Fruit fly (Drosophila melanogaster) whole organism, embryonic: Measurements from ENCODE around the gene Eig71Ej.

Source experiments
- ATbp ChIP-seq: fragments of 200-800 bp; sonication (Bioruptor generic); optimal IDR thresholded peaks from 2 replicates; lab custom pipeline; 2017; ENCODE audit warnings: missing biosample characterization, mild to moderate bottlenecking, missing genetic modification characterization, missing genetic modification reagents
- CG10543 ChIP-seq: fragments of 200-800 bp; sonication (Bioruptor generic); optimal IDR thresholded peaks from 3 replicates; lab custom pipeline; 2017; ENCODE audit warnings: missing biosample characterization, mild to moderate bottlenecking, missing genetic modification characterization, moderate library complexity
- CG10959 ChIP-seq: fragments of 200-800 bp; sonication (Bioruptor generic); IDR thresholded peaks from 2 replicates; pipeline ENCODE4 v1.3.6; 2022; ENCODE audit warnings: missing biosample characterization, missing genetic modification characterization
- CG12299 ChIP-seq: fragments of 200-800 bp; sonication (Bioruptor generic); optimal IDR thresholded peaks from 2 replicates; lab custom pipeline; 2018; ENCODE audit warnings: missing biosample characterization, mild to moderate bottlenecking, missing genetic modification characterization
- CG13296 ChIP-seq: fragments of 200-800 bp; sonication (Bioruptor generic); optimal IDR thresholded peaks from 3 replicates; lab custom pipeline; 2018; ENCODE audit warnings: missing biosample characterization, mild to moderate bottlenecking, missing genetic modification characterization
- CG15011 ChIP-seq: fragments of 200-800 bp; sonication (Bioruptor generic); optimal IDR thresholded peaks from 3 replicates; lab custom pipeline; 2018; ENCODE audit warnings: missing biosample characterization, mild to moderate bottlenecking, missing genetic modification characterization
- CG15269 ChIP-seq: fragments of 200-800 bp; sonication (Bioruptor generic); optimal IDR thresholded peaks from 2 replicates; lab custom pipeline; 2018; ENCODE audit warnings: missing biosample characterization, mild to moderate bottlenecking, missing genetic modification characterization, moderate library complexity
- CG15514 ChIP-seq: fragments of 200-800 bp; sonication (Bioruptor generic); optimal IDR thresholded peaks from 3 replicates; lab custom pipeline; 2017; ENCODE audit warnings: missing biosample characterization, missing genetic modification characterization, mild to moderate bottlenecking, moderate library complexity, missing genetic modification reagents
- CG15601 ChIP-seq: fragments of 200-800 bp; sonication (Bioruptor generic); optimal IDR thresholded peaks from 3 replicates; lab custom pipeline; 2019; ENCODE audit warnings: missing biosample characterization, mild to moderate bottlenecking, missing genetic modification characterization, moderate library complexity
- CG16863 ChIP-seq: fragments of 200-800 bp; sonication (Bioruptor generic); optimal IDR thresholded peaks from 3 replicates; lab custom pipeline; 2016; ENCODE audit warnings: missing biosample characterization, missing genetic modification characterization
- CG17361 ChIP-seq: fragments of 200-800 bp; sonication (Bioruptor generic); IDR thresholded peaks from 3 replicates; pipeline ENCODE4 v1.3.6; 2022; ENCODE audit warnings: missing biosample characterization, missing genetic modification characterization
- CG1792 ChIP-seq: fragments of 200-800 bp; sonication (Bioruptor generic); optimal IDR thresholded peaks from 2 replicates; lab custom pipeline; 2016; ENCODE audit warnings: missing biosample characterization, missing genetic modification characterization
- CG18262 ChIP-seq: fragments of 200-800 bp; optimal IDR thresholded peaks from 3 replicates; lab custom pipeline; 2019; ENCODE audit warnings: missing biosample characterization, mild to moderate bottlenecking, missing genetic modification characterization, moderate library complexity
- CG18476 ChIP-seq: fragments of 200-800 bp; sonication (Bioruptor generic); optimal IDR thresholded peaks from 2 replicates; lab custom pipeline; 2016; ENCODE audit warnings: missing biosample characterization, mild to moderate bottlenecking, missing genetic modification characterization
- CG2120 ChIP-seq: fragments of 200-800 bp; sonication (Bioruptor generic); optimal IDR thresholded peaks from 3 replicates; lab custom pipeline; 2016; ENCODE audit warnings: missing biosample characterization, missing genetic modification characterization
- CG2202 ChIP-seq: fragments of 200-800 bp; sonication (Bioruptor generic); optimal IDR thresholded peaks from 2 replicates; lab custom pipeline; 2018; ENCODE audit warnings: missing biosample characterization, mild to moderate bottlenecking, missing genetic modification characterization
- CG2712 ChIP-seq: fragments of 200-800 bp; optimal IDR thresholded peaks from 3 replicates; lab custom pipeline; 2019; ENCODE audit warnings: missing biosample characterization, mild to moderate bottlenecking, missing genetic modification characterization, moderate library complexity
- CG30020 ChIP-seq: fragments of 200-800 bp; optimal IDR thresholded peaks from 2 replicates; lab custom pipeline; 2019; ENCODE audit warnings: missing biosample characterization, mild to moderate bottlenecking, missing genetic modification characterization, moderate library complexity
- CG31441 ChIP-seq: fragments of 200-800 bp; sonication (Bioruptor generic); IDR thresholded peaks from 2 replicates; pipeline ENCODE4 v1.3.6; 2022; ENCODE audit warnings: missing biosample characterization, missing genetic modification characterization
- CG3281 ChIP-seq: fragments of 200-800 bp; sonication (Bioruptor generic); optimal IDR thresholded peaks from 3 replicates; lab custom pipeline; 2017; ENCODE audit warnings: missing biosample characterization, mild to moderate bottlenecking, missing genetic modification characterization
- CG5180 ChIP-seq: fragments of 200-800 bp; sonication (Bioruptor generic); optimal IDR thresholded peaks from 3 replicates; lab custom pipeline; 2017; ENCODE audit warnings: missing biosample characterization, missing genetic modification characterization, mild to moderate bottlenecking, moderate library complexity, missing genetic modification reagents
- CG6175 ChIP-seq: fragments of 200-800 bp; sonication (Bioruptor generic); IDR thresholded peaks from 3 replicates; pipeline ENCODE4 v1.3.6; 2022; ENCODE audit warnings: missing biosample characterization, missing genetic modification characterization
- CG6254 ChIP-seq: fragments of 200-800 bp; sonication (Bioruptor generic); optimal IDR thresholded peaks from 3 replicates; lab custom pipeline; 2017; ENCODE audit warnings: mild to moderate bottlenecking, missing biosample characterization, missing genetic modification reagents, missing genetic modification characterization
- CG7745 ChIP-seq: fragments of 200-800 bp; sonication (Bioruptor generic); optimal IDR thresholded peaks from 2 replicates; lab custom pipeline; 2018; ENCODE audit warnings: missing biosample characterization, mild to moderate bottlenecking, missing genetic modification characterization, moderate library complexity
- CG8089 ChIP-seq: fragments of 200-800 bp; sonication (Bioruptor generic); optimal IDR thresholded peaks from 3 replicates; lab custom pipeline; 2016; ENCODE audit warnings: missing biosample characterization, missing genetic modification characterization
- CG9932 ChIP-seq: fragments of 200-800 bp; sonication (Bioruptor generic); IDR thresholded peaks from 2 replicates; pipeline ENCODE4 v1.3.6; 2022; ENCODE audit warnings: missing biosample characterization, missing genetic modification characterization
- D19B ChIP-seq: fragments of 200-800 bp; sonication (Bioruptor generic); optimal IDR thresholded peaks from 2 replicates; lab custom pipeline; 2017; ENCODE audit warnings: missing biosample characterization, mild to moderate bottlenecking, missing genetic modification characterization
- Fer1 ChIP-seq: fragments of 200-800 bp; sonication (Bioruptor generic); optimal IDR thresholded peaks from 2 replicates; lab custom pipeline; 2017; ENCODE audit warnings: missing biosample characterization, mild to moderate bottlenecking, missing genetic modification characterization
- Fer3 ChIP-seq: fragments of 200-800 bp; sonication (Bioruptor generic); optimal IDR thresholded peaks from 2 replicates; lab custom pipeline; 2018; ENCODE audit warnings: missing biosample characterization, mild to moderate bottlenecking, missing genetic modification characterization, moderate library complexity
- HLHmδ ChIP-seq: fragments of 200-800 bp; sonication (Bioruptor generic); optimal IDR thresholded peaks from 2 replicates; lab custom pipeline; 2018; ENCODE audit warnings: missing biosample characterization, mild to moderate bottlenecking, missing genetic modification characterization, moderate library complexity
- Hr78 ChIP-seq, 2 experiments: fragments of 200-800 bp in 1 of 2; fragments of >200 bp in 1 of 2; sonication (Bioruptor generic) in 1 of 2; optimal IDR thresholded peaks; 2 replicates each; lab custom pipeline; 2017 to 2019; ENCODE audit warnings: missing biosample characterization in 2 of 2, missing genetic modification characterization in 2 of 2, mild to moderate bottlenecking in 1 of 2, moderate library complexity in 1 of 2
- Sox100B ChIP-seq: fragments of 200-800 bp; sonication (Bioruptor generic); optimal IDR thresholded peaks from 3 replicates; lab custom pipeline; 2018; ENCODE audit warnings: missing biosample characterization, mild to moderate bottlenecking, missing genetic modification characterization
- ash1 ChIP-seq: fragments of 200-800 bp; sonication (Bioruptor generic); optimal IDR thresholded peaks from 2 replicates; lab custom pipeline; 2018; ENCODE audit warnings: missing biosample characterization, mild to moderate bottlenecking, missing genetic modification characterization
- cato ChIP-seq: fragments of 200-800 bp; sonication (Bioruptor generic); optimal IDR thresholded peaks from 2 replicates; lab custom pipeline; 2016; ENCODE audit warnings: missing biosample characterization, missing genetic modification characterization, borderline replicate concordance
- crc ChIP-seq: fragments of 200-800 bp; sonication (Bioruptor generic); optimal IDR thresholded peaks from 2 replicates; lab custom pipeline; 2016; ENCODE audit warnings: missing biosample characterization, missing genetic modification characterization
- cwo ChIP-seq: fragments of 200-800 bp; sonication (Bioruptor generic); optimal IDR thresholded peaks from 3 replicates; lab custom pipeline; 2017; ENCODE audit warnings: missing biosample characterization, missing genetic modification characterization, mild to moderate bottlenecking, moderate library complexity, missing genetic modification reagents
- danr ChIP-seq: fragments of 200-800 bp; sonication (Bioruptor generic); IDR thresholded peaks from 2 replicates; pipeline ENCODE4 v1.3.6; 2022; ENCODE audit warnings: missing biosample characterization, missing genetic modification characterization
- disco-r ChIP-seq: fragments of 200-800 bp; sonication (Bioruptor generic); optimal IDR thresholded peaks from 2 replicates; lab custom pipeline; 2016; ENCODE audit warnings: missing biosample characterization, missing genetic modification characterization
- gsb-n ChIP-seq: fragments of 200-800 bp; sonication (Bioruptor generic); optimal IDR thresholded peaks from 3 replicates; lab custom pipeline; 2018; ENCODE audit warnings: missing biosample characterization, mild to moderate bottlenecking, missing genetic modification characterization
- ken ChIP-seq: fragments of 200-800 bp; sonication (Bioruptor generic); IDR thresholded peaks from 3 replicates; pipeline ENCODE4 v1.3.6; 2022; ENCODE audit warnings: missing biosample characterization, missing genetic modification characterization
- mirr ChIP-seq: fragments of 200-800 bp; sonication (Bioruptor generic); optimal IDR thresholded peaks from 3 replicates; lab custom pipeline; 2018; ENCODE audit warnings: missing biosample characterization, mild to moderate bottlenecking, missing genetic modification characterization
- ranshi ChIP-seq: fragments of 200-800 bp; sonication (Bioruptor generic); IDR thresholded peaks from 2 replicates; pipeline ENCODE4 v1.3.6; 2022; ENCODE audit warnings: missing biosample characterization, missing genetic modification characterization
- salm ChIP-seq: fragments of 200-800 bp; sonication (Bioruptor generic); optimal IDR thresholded peaks from 2 replicates; lab custom pipeline; 2018; ENCODE audit warnings: missing biosample characterization, mild to moderate bottlenecking, missing genetic modification characterization
- sens ChIP-seq: fragments of 200-800 bp; sonication (Bioruptor generic); peaks from one replicate; lab custom pipeline; 2016; ENCODE audit warnings: missing biosample characterization, missing genetic modification characterization
- tll ChIP-seq, 2 experiments: fragments of 200-800 bp in 1 of 2; fragments of >200 bp in 1 of 2; sonication (Bioruptor generic) in 1 of 2; optimal IDR thresholded peaks; 2 replicates each; lab custom pipeline; 2017 to 2019; ENCODE audit warnings: missing biosample characterization in 2 of 2, missing genetic modification characterization in 2 of 2, mild to moderate bottlenecking in 1 of 2, moderate library complexity in 1 of 2
- trem ChIP-seq: fragments of 200-800 bp; optimal IDR thresholded peaks from 3 replicates; lab custom pipeline; 2019; ENCODE audit warnings: missing biosample characterization, mild to moderate bottlenecking, missing genetic modification characterization, moderate library complexity
- unpg ChIP-seq: fragments of 200-800 bp; sonication (Bioruptor generic); optimal IDR thresholded peaks from 3 replicates; lab custom pipeline; 2018; ENCODE audit warnings: missing biosample characterization, mild to moderate bottlenecking, missing genetic modification characterization, moderate library complexity

Eig71Ej gene

DNA sequence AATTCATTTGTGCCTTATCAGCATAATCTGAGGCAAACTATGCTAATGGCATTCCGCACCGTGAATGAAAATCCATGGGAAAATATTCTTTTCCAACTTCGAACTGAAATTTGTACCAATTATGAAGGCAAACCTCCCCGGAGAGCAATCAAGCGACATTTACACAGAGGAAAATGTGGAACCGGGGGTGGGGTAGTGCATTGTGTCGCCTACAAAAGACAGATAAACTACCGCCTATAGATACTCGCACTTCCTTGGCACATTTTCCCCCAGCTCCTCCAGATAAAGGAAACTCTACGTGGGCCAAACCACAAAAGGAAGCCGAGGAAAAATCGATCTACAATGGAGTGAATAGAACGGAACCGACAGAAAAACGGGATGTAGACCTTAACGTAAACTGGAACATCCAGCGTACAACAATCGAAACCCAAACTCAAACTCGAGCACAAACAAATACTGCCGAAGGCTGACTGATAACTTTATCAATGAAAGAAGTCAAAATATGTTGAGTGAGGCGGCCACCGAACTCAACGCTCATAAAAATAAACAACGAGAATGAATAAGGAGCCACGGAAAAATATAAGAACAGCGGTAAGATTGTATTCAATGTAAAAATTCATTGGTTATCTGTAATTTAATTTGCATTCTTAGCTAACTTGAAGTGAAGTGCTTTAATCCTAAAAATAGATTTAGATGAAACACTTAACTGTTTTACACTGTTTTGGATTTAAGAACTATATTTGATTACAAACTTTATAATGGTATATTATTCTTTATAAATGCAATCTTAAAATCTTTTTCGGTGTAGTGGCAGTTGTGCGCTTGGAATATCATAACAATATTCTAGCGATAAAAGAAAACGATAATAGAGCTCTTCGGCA, 30.1 kb upstream of the Eig71Ej start (continued):
- peak; percentile 56; the same call in 1 of the 2 replicates for TF ChIP-seq CG10959
- TF ChIP-seq ken (GFP tag; lab: Robert Waterston, UW), result 0 out of 3 replicates have a peak, but pooled peaks have one; percentile 7
- TF ChIP-seq Hr78 (GFP tag; optimal IDR thresholded peaks at IDR 0.05; lab: Kevin White, UChicago), result peak in 1 of 2 experiments; percentile 29
- TF ChIP-seq ash1 (GFP tag; lab: Kevin White, UChicago), result no peak
- peak; percentile 19 for TF ChIP-seq CG3281
- peak; percentile 11 for TF ChIP-seq CG15514 (GFP tag; lab: Kevin White, UChicago)
- peak; percentile 20 for TF ChIP-seq CG15011 (GFP tag; lab: Kevin White, UChicago)
- peak; percentile 6 for TF ChIP-seq CG15601 (tag; lab: Kevin White, UChicago)
- peak; percentile 3 for TF ChIP-seq CG12299 (tag; lab: Kevin White, UChicago)
- TF ChIP-seq CG31441 (GFP tag; lab: Robert Waterston, UW), result peak; percentile 71
- no peak for TF ChIP-seq danr (GFP tag; lab: Robert Waterston, UW)
- no peak for TF ChIP-seq CG6175
- peak; percentile 28 for TF ChIP-seq CG10543 (GFP tag; lab: Kevin White, UChicago)
- TF ChIP-seq CG18476, result peak; percentile 55
- peak; percentile 20 for TF ChIP-seq CG15269
- peak; percentile 88 for TF ChIP-seq sens
- TF ChIP-seq HLHmδ (GFP tag; lab: Kevin White, UChicago), result no peak
- peak; percentile 37 for TF ChIP-seq Fer1 (GFP tag; lab: Kevin White, UChicago)
- TF ChIP-seq gsb-n (tag; lab: Kevin White, UChicago), result peak; percentile 31
- peak; percentile 52 for TF ChIP-seq salm
- TF ChIP-seq CG2120 (GFP tag; lab: Kevin White, UChicago), result peak; percentile 0
- peak; percentile 65 for TF ChIP-seq trem (tag; lab: Kevin White, UChicago)
- TF ChIP-seq ATbp, result peak; percentile 56
- TF ChIP-seq tll (GFP tag; optimal IDR thresholded peaks at IDR 0.05; lab: Kevin White, UChicago), result peak in 1 of 2 experiments; percentile 47
- TF ChIP-seq cato (GFP tag; lab: Kevin White, UChicago), result no peak
- TF ChIP-seq CG1792 (GFP tag; lab: Kevin White, UChicago), result peak; percentile 56
- peak; percentile 66 for TF ChIP-seq Sox100B (GFP tag; lab: Kevin White, UChicago)
- TF ChIP-seq CG9932 (GFP tag; lab: Robert Waterston, UW), result peak; percentile 54
- 0 out of 2 replicates have a peak, but pooled peaks have one; percentile 36 for TF ChIP-seq ranshi (GFP tag; lab: Robert Waterston, UW)
- no peak for TF ChIP-seq CG2202 (tag; lab: Kevin White, UChicago)
- TF ChIP-seq CG8089 (GFP tag; lab: Kevin White, UChicago), result no peak
- TF ChIP-seq Fer3, result peak; percentile 50
- TF ChIP-seq CG5180 (GFP tag; lab: Kevin White, UChicago), result no peak
- TF ChIP-seq CG30020, result peak; percentile 67
- peak; percentile 64 for TF ChIP-seq CG2712 (tag; lab: Kevin White, UChicago)
- TF ChIP-seq disco-r, result peak; percentile 1
- TF ChIP-seq CG7745 (tag; lab: Kevin White, UChicago), result no peak
- TF ChIP-seq unpg (GFP tag; lab: Kevin White, UChicago), result peak; percentile 67
- peak; percentile 30 for TF ChIP-seq CG13296 (GFP tag; lab: Kevin White, UChicago)
- TF ChIP-seq CG16863 (GFP tag; lab: Kevin White, UChicago), result no peak
- no peak for TF ChIP-seq crc (GFP tag; lab: Kevin White, UChicago)
- TF ChIP-seq CG17361 (GFP tag; lab: Robert Waterston, UW), result peak; percentile 53; the same call in 1 of the 3 replicates
- peak; percentile 63 for TF ChIP-seq CG6254 (GFP tag; lab: Kevin White, UChicago)
- peak; percentile 65 for TF ChIP-seq cwo (GFP tag; lab: Kevin White, UChicago)
- TF ChIP-seq mirr (GFP tag; lab: Kevin White, UChicago), result peak; percentile 23
- peak; percentile 71 for TF ChIP-seq CG18262 (tag; lab: Kevin White, UChicago)
- TF ChIP-seq D19B, result no peak
